Worm (Caenorhabditis elegans) whole organism, L4 larva: ENCODE data around the gene fipr-13.

ENCODE experiments used
- Y5F2A.4 ChIP-seq: fragments of 200-800 bp; sonication (Bioruptor generic); optimal IDR thresholded peaks from 2 replicates; lab custom pipeline; 2018; ENCODE audit warnings: mild to moderate bottlenecking, missing genetic modification characterization, missing compliant biosample characterization
- attf-4 ChIP-seq: sonication (generic microtip); optimal IDR thresholded peaks from 3 replicates; lab custom pipeline; 2017; ENCODE audit warnings: missing biosample characterization, missing genetic modification characterization
- ceh-20 ChIP-seq: fragments of 200-800 bp; sonication (Bioruptor generic); IDR thresholded peaks from 2 replicates; pipeline ENCODE4 v1.3.6; 2022; ENCODE audit warnings: missing genetic modification reagents, missing genetic modification characterization, missing compliant biosample characterization
- ces-1 ChIP-seq: fragments of 150-350 bp; sonication (generic microtip); optimal IDR thresholded peaks from 4 replicates; lab custom pipeline; 2014; ENCODE audit warnings: missing biosample characterization, missing genetic modification reagents, missing genetic modification characterization
- daf-12 ChIP-seq: fragments of 150-350 bp; optimal IDR thresholded peaks from 2 replicates; lab custom pipeline; 2014; ENCODE audit warnings: missing biosample characterization, missing genetic modification reagents, missing genetic modification characterization
- daf-16 ChIP-seq, 3 experiments: sonication (generic microtip); optimal IDR thresholded peaks; 2 replicates each; lab custom pipeline; 2016 to 2017; ENCODE audit warnings: missing genetic modification characterization in 3 of 3, missing genetic modification reagents in 3 of 3, mild to moderate bottlenecking in 2 of 3, missing compliant biosample characterization in 2 of 3, missing biosample characterization in 1 of 3, moderate library complexity in 1 of 3
- nhr-10 ChIP-seq: fragments of 150-350 bp; optimal IDR thresholded peaks from 2 replicates; lab custom pipeline; 2014; ENCODE audit warnings: missing biosample characterization, missing genetic modification characterization
- pqm-1 ChIP-seq: sonication (generic microtip); optimal IDR thresholded peaks from 2 replicates; lab custom pipeline; 2017; ENCODE audit warnings: missing biosample characterization, missing genetic modification characterization
- snpc-4 ChIP-seq: fragments of 150-350 bp; optimal IDR thresholded peaks from 2 replicates; lab custom pipeline; 2014; ENCODE audit warnings: missing biosample characterization, missing genetic modification characterization

DNA sequence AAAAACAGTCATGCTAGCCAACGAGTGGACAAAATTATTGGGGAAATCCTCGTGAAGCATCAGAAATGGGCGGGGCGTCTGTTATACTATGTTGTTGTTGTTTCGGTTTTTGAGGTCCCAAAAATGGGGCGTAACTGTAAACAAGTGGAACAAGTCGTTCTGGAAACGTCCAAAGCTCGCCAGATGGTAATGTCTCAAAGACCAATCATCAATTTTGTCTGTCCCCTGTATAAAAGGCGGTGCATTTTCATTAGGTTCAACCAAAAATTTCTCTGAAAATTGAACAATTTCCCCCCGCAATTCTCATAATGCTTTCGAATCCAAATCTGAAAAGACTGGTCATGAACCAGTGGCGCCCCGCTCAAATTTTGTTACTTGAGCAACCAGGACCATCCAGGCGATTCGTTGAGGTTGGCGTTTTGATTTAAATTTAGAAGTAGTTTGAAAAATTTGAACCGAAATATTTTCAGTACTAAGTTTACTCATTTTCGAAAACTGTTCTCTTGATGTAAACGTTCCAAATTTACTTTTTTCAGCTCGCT is 45.2 kb upstream of the fipr-13 start:
- TF ChIP-seq nhr-10 (tag; lab: Kevin White, UChicago) (no peak), Y5F2A.4 (GFP tag; lab: Kevin White, UChicago) (no peak), attf-4 (tag; lab: Kevin White, UChicago) (no peak), snpc-4 (tag; lab: Kevin White, UChicago) (no peak), ceh-20 (no peak), daf-12 (tag; lab: Kevin White, UChicago) (no peak), pqm-1 (tag; lab: Kevin White, UChicago) (no peak), ces-1 (GFP tag; lab: Kevin White, UChicago) (no peak), daf-16 (GFP tag; optimal IDR thresholded peaks at IDR 0.05; lab: Kevin White, UChicago) (no peak), daf-16 (tag; optimal IDR thresholded peaks at IDR 0.05; lab: Kevin White, UChicago) (no peak)
